Worm (Caenorhabditis elegans): ENCODE data around the gene try-13.

try-13 gene

ce11 chrV:7435376-7436204 is 4.3 kb upstream of the try-13 start, which contains the start of the genes ddo-2 and F25E5.8 (continued):
- TF ChIP-seq hif-1 (tag; optimal IDR thresholded peaks at IDR 0.05) (peak in 1 of 2 experiments; percentile 41), aha-1 (tag) (peak; percentile 97), egl-43 (GFP tag; IDR thresholded peaks at IDR 0.05) (no peak)

- peak; percentile 90 for TF ChIP-seq aha-1 (tag)
- TF ChIP-seq dve-1 (tag; optimal IDR thresholded peaks at IDR 0.05; ENCODE audit: insufficient read depth), result no peak
Measured at ce11 chrV:7436509-7436908, 3.4 kb upstream of the try-13 start.

DNA sequence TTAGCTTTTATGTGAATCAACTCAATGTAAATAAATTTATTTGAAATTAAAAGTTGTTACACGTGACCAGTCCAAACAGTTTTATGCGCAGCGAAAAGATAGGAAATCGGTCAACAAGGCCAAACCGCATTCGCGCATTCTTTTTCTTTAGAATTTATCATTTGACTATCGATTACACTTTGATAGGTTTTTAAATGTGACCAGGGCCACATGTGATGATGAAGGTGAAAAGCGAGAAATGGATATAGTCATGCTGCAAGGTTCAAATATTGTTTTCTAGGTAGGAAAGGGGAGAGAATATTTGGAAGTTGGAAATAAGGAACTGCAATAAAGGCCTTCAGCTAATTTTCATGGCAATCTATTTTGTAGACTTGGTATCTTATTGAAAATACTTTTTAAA is 3.0 kb upstream of the try-13 start:
- TF ChIP-seq ama-1 (optimal IDR thresholded peaks at IDR 0.05) (peak; percentile 91), dpl-1 (GFP tag; optimal IDR thresholded peaks at IDR 0.05) (peak; percentile 4), nhr-28 (tag; optimal IDR thresholded peaks at IDR 0.05) (peak; percentile 64), dmd-6 (GFP tag; IDR thresholded peaks at IDR 0.05) (no peak), Y75B8A.6 (GFP tag; IDR thresholded peaks at IDR 0.05) (0 out of 2 replicates have a peak, but pooled peaks have one; percentile 44), hlh-30 (tag; optimal IDR thresholded peaks at IDR 0.05; ENCODE audit: insufficient read depth) (peak; percentile 84), skn-1 (tag; optimal IDR thresholded peaks at IDR 0.05) (no peak), hlh-11 (tag; optimal IDR thresholded peaks at IDR 0.05) (peak; percentile 73), lsy-2 (tag; optimal IDR thresholded peaks at IDR 0.05) (peak in 1 of 2 experiments; percentile 41), aha-1 (tag) (peak; percentile 66), egl-43 (GFP tag; IDR thresholded peaks at IDR 0.05) (no peak), dve-1 (tag; optimal IDR thresholded peaks at IDR 0.05; ENCODE audit: insufficient read depth) (peak; percentile 34), mdl-1 (tag; optimal IDR thresholded peaks at IDR 0.05) (peak; percentile 8 to 73), duxl-1 (tag; optimal IDR thresholded peaks at IDR 0.05; ENCODE audit: poor library complexity) (peak; percentile 13), unc-62 (GFP tag; optimal IDR thresholded peaks at IDR 0.05 in 1 of 2) (peak in 1 of 2 experiments; percentile 8), unc-62 (tag; optimal IDR thresholded peaks at IDR 0.05) (no peak), F26F4.8 (GFP tag; conservative IDR thresholded peaks at IDR 0.05) (no peak), mep-1 (tag; optimal IDR thresholded peaks at IDR 0.05) (peak; percentile 50), zfp-3 (GFP tag; conservative IDR thresholded peaks at IDR 0.05) (peak; percentile 63; the same call in 1 of the 2 replicates), ces-1 (GFP tag; optimal IDR thresholded peaks at IDR 0.05) (no peak), mxl-3 (GFP tag; optimal IDR thresholded peaks at IDR 0.05) (peak; percentile 34), nhr-102 (tag; optimal IDR thresholded peaks at IDR 0.05) (peak; percentile 1), R02D3.7 (tag; optimal IDR thresholded peaks at IDR 0.05) (no peak), mdt-29 (GFP tag; IDR thresholded peaks at IDR 0.05) (0 out of 2 replicates have a peak, but pooled peaks have one; percentile 7)

- TF ChIP-seq egl-43 (GFP tag; IDR thresholded peaks at IDR 0.05) (peak; percentile 72; the same call in 1 of the 2 replicates), ceh-62 (tag; optimal IDR thresholded peaks at IDR 0.05) (no peak), snpc-1.2 (GFP tag; IDR thresholded peaks at IDR 0.05) (no peak), F49E8.2 (tag; optimal IDR thresholded peaks at IDR 0.05; ENCODE audit: borderline replicate concordance) (no peak), Y5F2A.4 (GFP tag; optimal IDR thresholded peaks at IDR 0.05) (no peak), hmg-1.1 (GFP tag; IDR thresholded peaks at IDR 0.05) (peak; percentile 67), ctbp-1 (GFP tag; IDR thresholded peaks at IDR 0.05) (peak; percentile 61), unc-62 (GFP tag; optimal IDR thresholded peaks at IDR 0.05 in 1 of 2) (peak in 1 of 2 experiments; percentile 33), unc-62 (tag; optimal IDR thresholded peaks at IDR 0.05) (no peak), mdl-1 (tag; optimal IDR thresholded peaks at IDR 0.05) (peak in 1 of 2 experiments; percentile 22), mes-2 (tag; optimal IDR thresholded peaks at IDR 0.05; ENCODE audit: poor library complexity, severe bottlenecking) (peak; percentile 23), daf-8 (GFP tag; IDR thresholded peaks at IDR 0.05) (no peak), nhr-76 (tag; optimal IDR thresholded peaks at IDR 0.05) (no peak), duxl-1 (tag; optimal IDR thresholded peaks at IDR 0.05; ENCODE audit: poor library complexity) (peak; percentile 48), ces-1 (GFP tag; optimal IDR thresholded peaks at IDR 0.05) (no peak), fkh-10 (GFP tag; optimal IDR thresholded peaks at IDR 0.05) (peak; percentile 29), tra-1 (GFP tag; IDR thresholded peaks at IDR 0.05) (0 out of 2 replicates have a peak, but pooled peaks have one; percentile 11), hlh-11 (tag; optimal IDR thresholded peaks at IDR 0.05) (peak; percentile 7), vab-7 (GFP tag; IDR thresholded peaks at IDR 0.05) (0 out of 2 replicates have a peak, but pooled peaks have one; percentile 6), aha-1 (tag) (no peak), hlh-30 (tag; optimal IDR thresholded peaks at IDR 0.05; ENCODE audit: insufficient read depth) (peak; percentile 20), set-16 (GFP tag; IDR thresholded peaks at IDR 0.05) (0 out of 2 replicates have a peak, but pooled peaks have one; percentile 12), nhr-10 (tag; optimal IDR thresholded peaks at IDR 0.05) (no peak), mxl-3 (GFP tag; optimal IDR thresholded peaks at IDR 0.05) (peak; percentile 16), hif-1 (tag; optimal IDR thresholded peaks at IDR 0.05) (peak in 1 of 2 experiments; percentile 3), rbr-2 (tag; optimal IDR thresholded peaks at IDR 0.05) (peak; percentile 28), saeg-2 (GFP tag; IDR thresholded peaks at IDR 0.05) (0 out of 2 replicates have a peak, but pooled peaks have one; percentile 34)
Measured at ce11 chrV:7437538-7437937, 2.4 kb upstream of the try-13 start, which contains the start of gene F25E5.9. TSS of gene F25E5.9 (minus strand) at chrV:7437919.
